Fruit fly (Drosophila melanogaster): ENCODE data around the gene CG14855.

CG14855 gene

DNA sequence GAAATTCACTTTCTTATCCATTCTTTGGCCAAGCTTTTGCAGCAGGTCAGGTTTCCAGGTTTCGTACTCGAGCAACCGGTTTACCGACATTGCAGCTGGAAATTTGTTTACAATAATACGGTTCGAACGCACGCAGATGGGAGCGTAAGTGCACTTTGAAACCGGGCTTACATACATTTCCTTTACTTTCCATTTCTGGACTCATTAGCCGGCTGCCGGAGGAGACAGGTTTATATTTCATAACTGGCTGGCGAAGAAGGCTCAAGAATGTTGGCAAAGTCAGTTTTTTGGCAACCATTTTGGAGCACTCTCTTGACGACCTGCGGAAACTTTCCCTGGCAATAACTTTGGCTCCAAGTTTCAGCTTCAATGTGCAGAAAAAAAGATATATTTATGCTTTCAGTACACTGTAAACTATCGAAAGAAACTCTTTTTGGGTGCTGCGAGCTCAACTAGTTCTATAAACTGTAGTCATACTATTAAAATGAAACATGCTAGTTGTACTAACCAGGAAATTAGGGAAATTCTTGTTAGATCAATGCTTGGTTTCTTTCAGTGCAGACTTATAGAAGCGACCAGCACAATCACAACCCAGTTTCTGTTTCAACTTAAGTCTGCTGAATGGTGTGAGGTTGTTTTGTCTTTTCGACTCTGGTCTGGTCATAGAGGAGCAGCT lies 51.0 kb downstream of the CG14855 start:
- no peak for TF ChIP-seq CTCF (optimal IDR thresholded peaks at IDR 0.05)

DNA sequence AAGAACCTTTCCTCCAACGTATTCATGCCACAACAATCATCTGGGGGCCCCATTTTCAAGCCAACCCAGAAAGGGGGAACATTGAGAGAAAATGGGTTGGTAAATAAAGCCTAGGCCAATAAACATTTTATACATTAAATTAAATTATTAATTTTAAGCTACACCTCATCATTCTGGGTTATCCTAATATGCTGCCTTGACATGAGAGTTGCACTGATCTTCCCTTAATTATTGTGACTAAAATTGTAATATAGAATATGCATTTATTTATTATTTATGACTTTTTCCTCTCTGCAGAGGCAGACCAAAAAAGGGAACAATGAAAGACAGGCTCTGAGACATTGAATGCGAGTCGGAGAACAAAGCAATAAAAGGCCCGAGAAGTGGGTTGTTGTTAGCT lies 51.7 kb downstream of the CG14855 start:
- no peak for TF ChIP-seq CG8478 (optimal IDR thresholded peaks at IDR 0.05)
- TF ChIP-seq CTCF (optimal IDR thresholded peaks at IDR 0.05) = no peak

All from S2 (cell line).